Comparison of ENCODE assay signal across 1 fruit fly cellular context in the genomic region with DNA sequence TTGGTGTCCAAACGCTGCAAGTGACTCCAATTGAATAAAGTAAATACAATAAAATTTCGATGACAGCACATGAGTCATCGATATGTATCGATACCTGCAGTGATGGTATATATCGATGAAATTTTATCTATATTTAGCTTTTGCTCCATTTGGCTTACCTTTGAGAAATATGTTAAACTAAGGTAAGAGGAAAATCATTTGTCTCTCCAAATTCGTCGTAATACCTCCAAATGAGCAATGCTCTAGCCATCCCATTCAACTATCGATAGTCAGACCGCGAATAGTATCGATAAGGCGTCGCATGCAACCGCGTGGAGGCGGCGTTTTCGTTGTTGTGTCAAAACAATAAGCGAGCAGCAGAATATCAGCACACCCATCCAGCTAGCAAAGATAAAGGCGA.
TF ChIP-seq lines count a peak whose summit lies in the region.

A gene (minus strand): TSS at position 52 of the 400 bp plus-strand sequence.
A gene (plus strand): TSS at position 189 of the 400 bp plus-strand sequence.

TF ChIP-seq in whole organism, embryonic, 481 proteins besides CTCF, POLR2A, EP300 and RAD21 (continued from another document and continues in another):
- no peak for TF ChIP-seq CG13894 (tag; optimal IDR thresholded peaks at IDR 0.05; lab: Kevin White, UChicago)
- peak; percentile 93 for TF ChIP-seq mld (GFP tag; IDR thresholded peaks at IDR 0.05; lab: Robert Waterston, UW; ENCODE audit: partially characterized antibody)
- no peak for TF ChIP-seq CG8944 (GFP tag; optimal IDR thresholded peaks at IDR 0.05; lab: Kevin White, UChicago)
- no peak for TF ChIP-seq ind (GFP tag; optimal IDR thresholded peaks at IDR 0.05; lab: Kevin White, UChicago)
- TF ChIP-seq grau (tag; optimal IDR thresholded peaks at IDR 0.05; lab: Kevin White, UChicago), result no peak
- TF ChIP-seq CG8478 (optimal IDR thresholded peaks at IDR 0.05; lab: Kevin White, UChicago), result no peak
- no peak for TF ChIP-seq CG14965 (GFP tag; optimal IDR thresholded peaks at IDR 0.05; lab: Kevin White, UChicago; ENCODE audit: borderline replicate concordance)
- TF ChIP-seq Rfx (GFP tag; IDR thresholded peaks at IDR 0.05; lab: Robert Waterston, UW), result 0 out of 2 replicates have a peak, but pooled peaks have one; percentile 10
- peak; percentile 66 for TF ChIP-seq CG10267 (tag; optimal IDR thresholded peaks at IDR 0.05; lab: Kevin White, UChicago)
- no peak for TF ChIP-seq p53 (GFP tag; optimal IDR thresholded peaks at IDR 0.05; lab: Kevin White, UChicago)
- peak; percentile 52 for TF ChIP-seq gfzf (GFP tag; optimal IDR thresholded peaks at IDR 0.05; lab: Kevin White, UChicago)
- TF ChIP-seq dan (GFP tag; IDR thresholded peaks at IDR 0.05; lab: Robert Waterston, UW), result no peak
- no peak for TF ChIP-seq pnt (GFP tag; optimal IDR thresholded peaks at IDR 0.05; lab: Kevin White, UChicago)
- no peak for TF ChIP-seq Aef1 (GFP tag; IDR thresholded peaks at IDR 0.05; lab: Robert Waterston, UW)
- TF ChIP-seq CG2889 (GFP tag; IDR thresholded peaks at IDR 0.05; lab: Robert Waterston, UW), result no peak
- peak; percentile 99 for TF ChIP-seq unc-4 (GFP tag; IDR thresholded peaks at IDR 0.05; lab: Robert Waterston, UW; ENCODE audit: partially characterized antibody)
- no peak for TF ChIP-seq CG31224 (GFP tag; IDR thresholded peaks at IDR 0.05; lab: Robert Waterston, UW)
- no peak for TF ChIP-seq nau (GFP tag; optimal IDR thresholded peaks at IDR 0.05; lab: Kevin White, UChicago)
- no peak for TF ChIP-seq CG15011 (GFP tag; optimal IDR thresholded peaks at IDR 0.05; lab: Kevin White, UChicago)
- no peak for TF ChIP-seq CG15479 (GFP tag; optimal IDR thresholded peaks at IDR 0.05; lab: Kevin White, UChicago)
- no peak for TF ChIP-seq tup (GFP tag; optimal IDR thresholded peaks at IDR 0.05; lab: Kevin White, UChicago)
- TF ChIP-seq Dip3 (GFP tag; optimal IDR thresholded peaks at IDR 0.05; lab: Kevin White, UChicago), result no peak
- peak; percentile 64 for TF ChIP-seq CG30020 (tag; optimal IDR thresholded peaks at IDR 0.05; lab: Kevin White, UChicago)
- TF ChIP-seq CG13775 (GFP tag; optimal IDR thresholded peaks at IDR 0.05; lab: Kevin White, UChicago), result peak; percentile 49
- TF ChIP-seq Hmx (GFP tag; optimal IDR thresholded peaks at IDR 0.05; lab: Kevin White, UChicago), result no peak
- TF ChIP-seq HLH54F (GFP tag; optimal IDR thresholded peaks at IDR 0.05; lab: Kevin White, UChicago), result no peak
- no peak for TF ChIP-seq CG8765 (GFP tag; IDR thresholded peaks at IDR 0.05; lab: Robert Waterston, UW)
- TF ChIP-seq CG3163 (GFP tag; optimal IDR thresholded peaks at IDR 0.05; lab: Kevin White, UChicago), result no peak
- TF ChIP-seq CG34422 (GFP tag; IDR thresholded peaks at IDR 0.05; lab: Robert Waterston, UW), result 0 out of 3 replicates have a peak, but pooled peaks have one; percentile 25
- no peak for TF ChIP-seq Awh (GFP tag; IDR thresholded peaks at IDR 0.05; lab: Robert Waterston, UW)
- no peak for TF ChIP-seq yki (optimal IDR thresholded peaks at IDR 0.05; lab: Kevin White, UChicago)
- no peak for TF ChIP-seq CG6175 (GFP tag; IDR thresholded peaks at IDR 0.05; lab: Robert Waterston, UW)
- no peak for TF ChIP-seq CG3065 (GFP tag; optimal IDR thresholded peaks at IDR 0.05; lab: Kevin White, UChicago)
- TF ChIP-seq CG3838 (GFP tag; optimal IDR thresholded peaks at IDR 0.05; lab: Kevin White, UChicago), result no peak
- no peak for TF ChIP-seq tgo (GFP tag; IDR thresholded peaks at IDR 0.05; lab: Robert Waterston, UW)
- peak; percentile 40 for TF ChIP-seq HmgD (GFP tag; optimal IDR thresholded peaks at IDR 0.05; lab: Kevin White, UChicago)
- TF ChIP-seq Oli (tag; optimal IDR thresholded peaks at IDR 0.05; lab: Kevin White, UChicago), result no peak
- peak; percentile 96 for TF ChIP-seq hbn (GFP tag; IDR thresholded peaks at IDR 0.05; lab: Robert Waterston, UW; ENCODE audit: partially characterized antibody)
- TF ChIP-seq ab (GFP tag; optimal IDR thresholded peaks at IDR 0.05; lab: Kevin White, UChicago), result no peak
- no peak for TF ChIP-seq dmrt99B (tag; optimal IDR thresholded peaks at IDR 0.05; lab: Kevin White, UChicago)
- no peak for TF ChIP-seq CG17361 (GFP tag; IDR thresholded peaks at IDR 0.05; lab: Robert Waterston, UW)
- TF ChIP-seq Ada2b (GFP tag; IDR thresholded peaks at IDR 0.05; lab: Robert Waterston, UW), result no peak
- no peak for TF ChIP-seq fd96Cb (tag; optimal IDR thresholded peaks at IDR 0.05; lab: Kevin White, UChicago)
- TF ChIP-seq CG10959 (GFP tag; IDR thresholded peaks at IDR 0.05; lab: Robert Waterston, UW), result no peak
- no peak for TF ChIP-seq Hmr (GFP tag; optimal IDR thresholded peaks at IDR 0.05; lab: Kevin White, UChicago)
- TF ChIP-seq CG1792 (GFP tag; optimal IDR thresholded peaks at IDR 0.05; lab: Kevin White, UChicago), result no peak
- no peak for TF ChIP-seq CG6654 (GFP tag; optimal IDR thresholded peaks at IDR 0.05; lab: Kevin White, UChicago)
- TF ChIP-seq caup (GFP tag; optimal IDR thresholded peaks at IDR 0.05; lab: Kevin White, UChicago; ENCODE audit: severe bottlenecking), result no peak
- TF ChIP-seq CrebB (tag; optimal IDR thresholded peaks at IDR 0.05; lab: Kevin White, UChicago), result peak; percentile 32
- TF ChIP-seq mam (GFP tag; optimal IDR thresholded peaks at IDR 0.05; lab: Kevin White, UChicago), result peak; percentile 12
- TF ChIP-seq CG5245 (GFP tag; optimal IDR thresholded peaks at IDR 0.05; lab: Kevin White, UChicago), result no peak
- TF ChIP-seq sens-2 (GFP tag; IDR thresholded peaks at IDR 0.05; lab: Robert Waterston, UW), result no peak
- peak; percentile 64 for TF ChIP-seq CG2712 (tag; optimal IDR thresholded peaks at IDR 0.05; lab: Kevin White, UChicago)
- no peak for TF ChIP-seq CG6765 (GFP tag; optimal IDR thresholded peaks at IDR 0.05; lab: Kevin White, UChicago)
- no peak for TF ChIP-seq Chrac-16 (GFP tag; optimal IDR thresholded peaks at IDR 0.05; lab: Kevin White, UChicago)
- TF ChIP-seq Sry-β (GFP tag; optimal IDR thresholded peaks at IDR 0.05; lab: Kevin White, UChicago), result no peak
- no peak for TF ChIP-seq CG17359 (tag; optimal IDR thresholded peaks at IDR 0.05; lab: Kevin White, UChicago)
- no peak for TF ChIP-seq CG11085 (GFP tag; IDR thresholded peaks at IDR 0.05; lab: Robert Waterston, UW)
- no peak for TF ChIP-seq CG12769 (tag; optimal IDR thresholded peaks at IDR 0.05; lab: Kevin White, UChicago)
- no peak for TF ChIP-seq CG2875 (GFP tag; optimal IDR thresholded peaks at IDR 0.05; lab: Kevin White, UChicago)
- TF ChIP-seq gem (tag; optimal IDR thresholded peaks at IDR 0.05; lab: Kevin White, UChicago), result no peak
- TF ChIP-seq CG14014 (GFP tag; IDR thresholded peaks at IDR 0.05; lab: Robert Waterston, UW), result no peak
- no peak for TF ChIP-seq Dad (GFP tag; optimal IDR thresholded peaks at IDR 0.05; lab: Kevin White, UChicago)
- TF ChIP-seq Xrp1 (GFP tag; IDR thresholded peaks at IDR 0.05; lab: Robert Waterston, UW), result no peak; the same call in 1 of the 2 replicates
- peak; percentile 99 for TF ChIP-seq Dll (GFP tag; IDR thresholded peaks at IDR 0.05; lab: Robert Waterston, UW; ENCODE audit: partially characterized antibody)
- TF ChIP-seq CG16779 (GFP tag; IDR thresholded peaks at IDR 0.05; lab: Robert Waterston, UW), result no peak
- TF ChIP-seq CG6791 (GFP tag; IDR thresholded peaks at IDR 0.05; lab: Robert Waterston, UW; ENCODE audit: partially characterized antibody), result peak; percentile 96
- peak; percentile 99 for TF ChIP-seq CG14860 (GFP tag; IDR thresholded peaks at IDR 0.05; lab: Robert Waterston, UW; ENCODE audit: partially characterized antibody)
- TF ChIP-seq hkb (optimal IDR thresholded peaks at IDR 0.05; lab: Kevin White, UChicago), result no peak
- TF ChIP-seq hkb (GFP tag; IDR thresholded peaks at IDR 0.05; lab: Robert Waterston, UW), result no peak
- no peak for TF ChIP-seq schlank (tag; optimal IDR thresholded peaks at IDR 0.05; lab: Kevin White, UChicago)
- TF ChIP-seq CG10366 (GFP tag; IDR thresholded peaks at IDR 0.05; lab: Robert Waterston, UW), result no peak
- TF ChIP-seq ranshi (GFP tag; IDR thresholded peaks at IDR 0.05; lab: Robert Waterston, UW), result no peak
- no peak for TF ChIP-seq CG7372 (GFP tag; IDR thresholded peaks at IDR 0.05; lab: Robert Waterston, UW)
- no peak for TF ChIP-seq odd (GFP tag; optimal IDR thresholded peaks at IDR 0.05; lab: Kevin White, UChicago)
- TF ChIP-seq crc (GFP tag; optimal IDR thresholded peaks at IDR 0.05; lab: Kevin White, UChicago), result no peak
- no peak for TF ChIP-seq CoRest (tag; optimal IDR thresholded peaks at IDR 0.05; lab: Kevin White, UChicago)
- no peak for TF ChIP-seq CG8359 (GFP tag; optimal IDR thresholded peaks at IDR 0.05; lab: Kevin White, UChicago; ENCODE audit: borderline replicate concordance)
- no peak for TF ChIP-seq hth (optimal IDR thresholded peaks at IDR 0.05; lab: Kevin White, UChicago)
- no peak for TF ChIP-seq so (GFP tag; IDR thresholded peaks at IDR 0.05; lab: Robert Waterston, UW)
- no peak for TF ChIP-seq abd-A (tag; optimal IDR thresholded peaks at IDR 0.05; lab: Kevin White, UChicago)
- TF ChIP-seq CG11560 (tag; IDR thresholded peaks at IDR 0.05; lab: Robert Waterston, UW), result no peak
- TF ChIP-seq oc (tag; optimal IDR thresholded peaks at IDR 0.05; lab: Kevin White, UChicago), result no peak
- peak; percentile 2 for TF ChIP-seq CG13424 (tag; optimal IDR thresholded peaks at IDR 0.05; lab: Kevin White, UChicago)
- TF ChIP-seq sim (GFP tag; IDR thresholded peaks at IDR 0.05; lab: Robert Waterston, UW), result no peak
- TF ChIP-seq Sin3A (optimal IDR thresholded peaks at IDR 0.05; lab: Kevin White, UChicago), result peak; percentile 90
- no peak for TF ChIP-seq ara (GFP tag; IDR thresholded peaks at IDR 0.05; lab: Robert Waterston, UW)
- no peak for TF ChIP-seq CG17568 (GFP tag; optimal IDR thresholded peaks at IDR 0.05; lab: Kevin White, UChicago)
- peak; percentile 99 for TF ChIP-seq vnd (GFP tag; IDR thresholded peaks at IDR 0.05; lab: Robert Waterston, UW; ENCODE audit: partially characterized antibody)
- no peak for TF ChIP-seq danr (GFP tag; IDR thresholded peaks at IDR 0.05; lab: Robert Waterston, UW)
- no peak for TF ChIP-seq tin (GFP tag; optimal IDR thresholded peaks at IDR 0.05; lab: Kevin White, UChicago)
- TF ChIP-seq eyg (GFP tag; optimal IDR thresholded peaks at IDR 0.05; lab: Kevin White, UChicago), result no peak
- TF ChIP-seq Six4 (GFP tag; optimal IDR thresholded peaks at IDR 0.05; lab: Kevin White, UChicago), result no peak
- TF ChIP-seq chif (GFP tag; optimal IDR thresholded peaks at IDR 0.05; lab: Kevin White, UChicago), result no peak
- TF ChIP-seq CG8290 (GFP tag; optimal IDR thresholded peaks at IDR 0.05; lab: Kevin White, UChicago), result peak; percentile 31
- peak in 1 of 2 experiments; percentile 29 for TF ChIP-seq CG8290 (tag; optimal IDR thresholded peaks at IDR 0.05; lab: Kevin White, UChicago)
- no peak for TF ChIP-seq bab2 (GFP tag; optimal IDR thresholded peaks at IDR 0.05; lab: Kevin White, UChicago)
- no peak for TF ChIP-seq mirr (GFP tag; optimal IDR thresholded peaks at IDR 0.05; lab: Kevin White, UChicago)
- no peak for TF ChIP-seq nom (GFP tag; optimal IDR thresholded peaks at IDR 0.05; lab: Kevin White, UChicago)
- TF ChIP-seq HmgZ (tag; optimal IDR thresholded peaks at IDR 0.05; lab: Kevin White, UChicago), result peak; percentile 37
- no peak for TF ChIP-seq Dek (tag; optimal IDR thresholded peaks at IDR 0.05; lab: Kevin White, UChicago)
- TF ChIP-seq h (optimal IDR thresholded peaks at IDR 0.05; lab: Kevin White, UChicago), result no peak
- TF ChIP-seq bcd (GFP tag; optimal IDR thresholded peaks at IDR 0.05; lab: Kevin White, UChicago), result no peak
- TF ChIP-seq Sox102F (GFP tag; optimal IDR thresholded peaks at IDR 0.05; lab: Kevin White, UChicago), result no peak
- no peak for TF ChIP-seq zfh1 (GFP tag; IDR thresholded peaks at IDR 0.05; lab: Robert Waterston, UW)
- no peak for TF ChIP-seq dimm (GFP tag; IDR thresholded peaks at IDR 0.05; lab: Robert Waterston, UW)
- TF ChIP-seq CG10979 (tag; optimal IDR thresholded peaks at IDR 0.05; lab: Kevin White, UChicago), result peak; percentile 26
- TF ChIP-seq Mrtf (GFP tag; IDR thresholded peaks at IDR 0.05; lab: Robert Waterston, UW), result no peak
- no peak for TF ChIP-seq CG4730 (GFP tag; IDR thresholded peaks at IDR 0.05; lab: Robert Waterston, UW)
- no peak for TF ChIP-seq Bdp1 (GFP tag; optimal IDR thresholded peaks at IDR 0.05; lab: Kevin White, UChicago)
- peak; percentile 4 for TF ChIP-seq exex (tag; optimal IDR thresholded peaks at IDR 0.05; lab: Kevin White, UChicago)
- TF ChIP-seq CG6683 (GFP tag; optimal IDR thresholded peaks at IDR 0.05; lab: Kevin White, UChicago), result no peak
- TF ChIP-seq CG14710 (tag; optimal IDR thresholded peaks at IDR 0.05; lab: Kevin White, UChicago), result peak; percentile 92
- TF ChIP-seq CG11695 (GFP tag; IDR thresholded peaks at IDR 0.05; lab: Robert Waterston, UW), result no peak
- no peak for TF ChIP-seq CG7839 (tag; optimal IDR thresholded peaks at IDR 0.05; lab: Kevin White, UChicago)
- TF ChIP-seq run (tag; optimal IDR thresholded peaks at IDR 0.05; lab: Kevin White, UChicago), result no peak
- TF ChIP-seq Vsx1 (GFP tag; optimal IDR thresholded peaks at IDR 0.05; lab: Kevin White, UChicago), result no peak
- peak; percentile 96 for TF ChIP-seq nerfin-2 (GFP tag; IDR thresholded peaks at IDR 0.05; lab: Robert Waterston, UW; ENCODE audit: partially characterized antibody)
- TF ChIP-seq pb (GFP tag; optimal IDR thresholded peaks at IDR 0.05; lab: Kevin White, UChicago), result no peak
- no peak for TF ChIP-seq CG6813 (GFP tag; optimal IDR thresholded peaks at IDR 0.05; lab: Kevin White, UChicago)
- no peak for TF ChIP-seq CG8089 (GFP tag; optimal IDR thresholded peaks at IDR 0.05; lab: Kevin White, UChicago)
- TF ChIP-seq CG17612 (GFP tag; IDR thresholded peaks at IDR 0.05; lab: Robert Waterston, UW), result no peak
- TF ChIP-seq CG13287 (GFP tag; IDR thresholded peaks at IDR 0.05; lab: Robert Waterston, UW; ENCODE audit: partially characterized antibody), result peak; percentile 98
- peak; percentile 63 for TF ChIP-seq Dp (GFP tag; optimal IDR thresholded peaks at IDR 0.05; lab: Kevin White, UChicago)
- TF ChIP-seq Xbp1 (GFP tag; optimal IDR thresholded peaks at IDR 0.05; lab: Kevin White, UChicago), result peak; percentile 19
- TF ChIP-seq CG3995 (GFP tag; optimal IDR thresholded peaks at IDR 0.05; lab: Kevin White, UChicago), result peak; percentile 69
- TF ChIP-seq Myb (GFP tag; optimal IDR thresholded peaks at IDR 0.05; lab: Kevin White, UChicago), result peak; percentile 45
- TF ChIP-seq Nf-YA (GFP tag; IDR thresholded peaks at IDR 0.05; lab: Robert Waterston, UW), result no peak
- TF ChIP-seq az2 (GFP tag; optimal IDR thresholded peaks at IDR 0.05; lab: Kevin White, UChicago), result no peak
- TF ChIP-seq Ssrp (tag; optimal IDR thresholded peaks at IDR 0.05; lab: Kevin White, UChicago), result no peak
- TF ChIP-seq Dbx (GFP tag; IDR thresholded peaks at IDR 0.05; lab: Robert Waterston, UW), result no peak
- no peak for TF ChIP-seq croc (GFP tag; conservative IDR thresholded peaks at IDR 0.05; lab: Robert Waterston, UW)
